Fruit fly (Drosophila melanogaster) whole organism, embryonic: ENCODE results near the gene CG11095.
A peak's percentile ranks its signal among the peaks of the same experiment; 100 is the strongest.

ENCODE experiments used
- Aef1 ChIP-seq: fragments of 200-800 bp; sonication (Bioruptor generic); IDR thresholded peaks from 3 replicates; pipeline ENCODE4 v1.3.6; 2022; ENCODE audit warnings: missing biosample characterization, missing genetic modification characterization
- CG10366 ChIP-seq: fragments of 200-800 bp; sonication (Bioruptor generic); IDR thresholded peaks from 2 replicates; pipeline ENCODE4 v1.3.6; 2022; ENCODE audit warnings: missing biosample characterization, missing genetic modification characterization
- CG10431 ChIP-seq: fragments of 200-800 bp; sonication (Bioruptor generic); optimal IDR thresholded peaks from 3 replicates; lab custom pipeline; 2018; ENCODE audit warnings: missing biosample characterization, mild to moderate bottlenecking, missing genetic modification characterization
- CG10565 ChIP-seq: fragments of 200-800 bp; sonication (Bioruptor generic); optimal IDR thresholded peaks from 3 replicates; lab custom pipeline; 2016; ENCODE audit warnings: missing biosample characterization, mild to moderate bottlenecking, missing genetic modification characterization
- CG10979 ChIP-seq: fragments of 200-800 bp; sonication (Bioruptor generic); optimal IDR thresholded peaks from 2 replicates; lab custom pipeline; 2018; ENCODE audit warnings: missing biosample characterization, mild to moderate bottlenecking, missing genetic modification characterization, moderate library complexity
- CG11723 ChIP-seq: fragments of 200-800 bp; sonication (Bioruptor generic); optimal IDR thresholded peaks from 2 replicates; lab custom pipeline; 2017; ENCODE audit warnings: missing biosample characterization, mild to moderate bottlenecking, missing genetic modification characterization
- CG12071 ChIP-seq: fragments of 200-800 bp; sonication (Bioruptor generic); optimal IDR thresholded peaks from 3 replicates; lab custom pipeline; 2018; ENCODE audit warnings: missing biosample characterization, mild to moderate bottlenecking, missing genetic modification characterization
- CG12769 ChIP-seq: fragments of 200-800 bp; sonication (Bioruptor generic); optimal IDR thresholded peaks from 2 replicates; lab custom pipeline; 2019; ENCODE audit warnings: missing biosample characterization, mild to moderate bottlenecking, missing genetic modification characterization, moderate library complexity
- CG13296 ChIP-seq: fragments of 200-800 bp; sonication (Bioruptor generic); optimal IDR thresholded peaks from 3 replicates; lab custom pipeline; 2018; ENCODE audit warnings: missing biosample characterization, mild to moderate bottlenecking, missing genetic modification characterization
- CG13424 ChIP-seq: fragments of 200-800 bp; sonication (Bioruptor generic); optimal IDR thresholded peaks from 2 replicates; lab custom pipeline; 2019; ENCODE audit warnings: missing biosample characterization, mild to moderate bottlenecking, missing genetic modification characterization, moderate library complexity
- CG15269 ChIP-seq: fragments of 200-800 bp; sonication (Bioruptor generic); optimal IDR thresholded peaks from 2 replicates; lab custom pipeline; 2018; ENCODE audit warnings: missing biosample characterization, mild to moderate bottlenecking, missing genetic modification characterization, moderate library complexity
- CG15514 ChIP-seq: fragments of 200-800 bp; sonication (Bioruptor generic); optimal IDR thresholded peaks from 3 replicates; lab custom pipeline; 2017; ENCODE audit warnings: missing biosample characterization, missing genetic modification characterization, mild to moderate bottlenecking, moderate library complexity, missing genetic modification reagents
- CG15601 ChIP-seq: fragments of 200-800 bp; sonication (Bioruptor generic); optimal IDR thresholded peaks from 3 replicates; lab custom pipeline; 2019; ENCODE audit warnings: missing biosample characterization, mild to moderate bottlenecking, missing genetic modification characterization, moderate library complexity
- CG1603 ChIP-seq: fragments of 200-800 bp; sonication (Bioruptor generic); optimal IDR thresholded peaks from 2 replicates; lab custom pipeline; 2019; ENCODE audit warnings: missing biosample characterization, mild to moderate bottlenecking, missing genetic modification characterization, moderate library complexity
- CG17359 ChIP-seq: fragments of 200-800 bp; sonication (Bioruptor generic); optimal IDR thresholded peaks from 3 replicates; lab custom pipeline; 2018; ENCODE audit warnings: missing biosample characterization, mild to moderate bottlenecking, missing genetic modification characterization, moderate library complexity
- CG17568 ChIP-seq: fragments of 200-800 bp; sonication (Bioruptor generic); optimal IDR thresholded peaks from 2 replicates; lab custom pipeline; 2018; ENCODE audit warnings: missing biosample characterization, mild to moderate bottlenecking, missing genetic modification characterization, moderate library complexity
- CG18476 ChIP-seq: fragments of 200-800 bp; sonication (Bioruptor generic); optimal IDR thresholded peaks from 2 replicates; lab custom pipeline; 2016; ENCODE audit warnings: missing biosample characterization, mild to moderate bottlenecking, missing genetic modification characterization
- CG18599 ChIP-seq: fragments of 200-800 bp; sonication (Bioruptor generic); optimal IDR thresholded peaks from 3 replicates; lab custom pipeline; 2017; ENCODE audit warnings: missing biosample characterization, missing genetic modification characterization, mild to moderate bottlenecking, moderate library complexity, missing genetic modification reagents
- CG6689 ChIP-seq: fragments of 200-800 bp; sonication (Bioruptor generic); IDR thresholded peaks from 2 replicates; pipeline ENCODE4 v1.3.6; 2022; ENCODE audit warnings: missing biosample characterization, missing genetic modification characterization
- CG7963 ChIP-seq: fragments of 200-800 bp; sonication (Bioruptor generic); IDR thresholded peaks from 3 replicates; pipeline ENCODE4 v1.3.6; 2022; ENCODE audit warnings: missing biosample characterization, missing genetic modification characterization; ENCODE audit not compliant: partially characterized antibody
- CkIIα-i1 ChIP-seq: fragments of 200-800 bp; sonication (Bioruptor generic); IDR thresholded peaks from 2 replicates; pipeline ENCODE4 v1.3.6; 2022; ENCODE audit warnings: missing biosample characterization, missing genetic modification characterization
- Dek ChIP-seq: fragments of 200-800 bp; sonication (Bioruptor generic); optimal IDR thresholded peaks from 3 replicates; lab custom pipeline; 2019; ENCODE audit warnings: missing biosample characterization, mild to moderate bottlenecking, missing genetic modification characterization, moderate library complexity
- Dfd ChIP-seq, 2 experiments: fragments of >200 bp; optimal IDR thresholded peaks; 2 replicates each; lab custom pipeline; 2017; ENCODE audit warnings: missing biosample characterization in 2 of 2, missing genetic modification characterization in 2 of 2
- E2f2 ChIP-seq: fragments of 200-800 bp; sonication (Bioruptor generic); IDR thresholded peaks from 2 replicates; pipeline ENCODE4 v1.3.6; 2022; ENCODE audit warnings: missing biosample characterization, missing genetic modification characterization
- H15 ChIP-seq: fragments of 200-800 bp; sonication (Bioruptor generic); IDR thresholded peaks from 3 replicates; pipeline ENCODE4 v1.3.6; 2022; ENCODE audit warnings: missing biosample characterization, missing genetic modification characterization
- HLH3B ChIP-seq: fragments of 200-800 bp; sonication (Bioruptor generic); IDR thresholded peaks from 2 replicates; pipeline ENCODE4 v1.3.6; 2022; ENCODE audit warnings: missing biosample characterization, missing genetic modification characterization
- NK7.1 ChIP-seq: fragments of 200-800 bp; sonication (Bioruptor generic); optimal IDR thresholded peaks from 3 replicates; lab custom pipeline; 2016; ENCODE audit warnings: missing biosample characterization, missing genetic modification characterization
- Oli ChIP-seq: fragments of 200-800 bp; sonication (Bioruptor generic); optimal IDR thresholded peaks from 2 replicates; lab custom pipeline; 2018; ENCODE audit warnings: missing biosample characterization, mild to moderate bottlenecking, missing genetic modification characterization, moderate library complexity
- Side ChIP-seq: fragments of 200-800 bp; sonication (Bioruptor generic); optimal IDR thresholded peaks from 2 replicates; lab custom pipeline; 2016; ENCODE audit warnings: missing biosample characterization, missing genetic modification characterization
- Xbp1 ChIP-seq: fragments of 200-800 bp; sonication (Bioruptor generic); optimal IDR thresholded peaks from 3 replicates; lab custom pipeline; 2016; ENCODE audit warnings: missing biosample characterization, mild to moderate bottlenecking, missing genetic modification characterization
- da ChIP-seq: fragments of 200-800 bp; sonication (Bioruptor generic); optimal IDR thresholded peaks from 2 replicates; lab custom pipeline; 2016; ENCODE audit warnings: missing biosample characterization, missing genetic modification characterization
- dm ChIP-seq: fragments of 200-800 bp; sonication (Bioruptor generic); optimal IDR thresholded peaks from 3 replicates; lab custom pipeline; 2016; ENCODE audit warnings: missing biosample characterization, missing genetic modification characterization
- dmrt99B ChIP-seq: fragments of 200-800 bp; sonication (Bioruptor generic); optimal IDR thresholded peaks from 2 replicates; lab custom pipeline; 2018; ENCODE audit warnings: missing biosample characterization, mild to moderate bottlenecking, missing genetic modification characterization, moderate library complexity
- ftz-f1 ChIP-seq: fragments of 200-800 bp; sonication (Bioruptor generic); optimal IDR thresholded peaks from 2 replicates; lab custom pipeline; 2016; ENCODE audit warnings: missing biosample characterization, missing genetic modification characterization
- gfzf ChIP-seq: fragments of 200-800 bp; sonication (Bioruptor generic); optimal IDR thresholded peaks from 2 replicates; lab custom pipeline; 2016; ENCODE audit warnings: missing biosample characterization, mild to moderate bottlenecking, missing genetic modification characterization, moderate library complexity
- hkb ChIP-seq, 2 experiments: fragments of 200-800 bp in 1 of 2; fragments of >200 bp in 1 of 2; sonication (Bioruptor generic) in 1 of 2; IDR thresholded peaks in 1 of 2; optimal IDR thresholded peaks in 1 of 2; 2 replicates each; pipeline versions ENCODE4 v1.3.6 to Lab custom; 2017 to 2022; ENCODE audit warnings: missing biosample characterization in 1 of 2, missing genetic modification characterization in 1 of 2
- lilli ChIP-seq: fragments of 200-800 bp; sonication (Bioruptor generic); optimal IDR thresholded peaks from 3 replicates; lab custom pipeline; 2016; ENCODE audit warnings: missing biosample characterization, missing genetic modification characterization
- nerfin-2 ChIP-seq: fragments of 200-800 bp; sonication (Bioruptor generic); IDR thresholded peaks from 2 replicates; pipeline ENCODE4 v1.3.6; 2022; ENCODE audit warnings: missing biosample characterization, missing genetic modification characterization; ENCODE audit not compliant: partially characterized antibody
- phol ChIP-seq: fragments of 200-800 bp; sonication (Bioruptor generic); optimal IDR thresholded peaks from 3 replicates; lab custom pipeline; 2018; ENCODE audit warnings: missing biosample characterization, mild to moderate bottlenecking, missing genetic modification characterization, moderate library complexity
- pum ChIP-seq: fragments of 200-800 bp; sonication (Bioruptor generic); optimal IDR thresholded peaks from 2 replicates; lab custom pipeline; 2016; ENCODE audit warnings: missing biosample characterization, missing genetic modification characterization
- pzg ChIP-seq: fragments of 200-800 bp; sonication (Bioruptor generic); optimal IDR thresholded peaks from 3 replicates; lab custom pipeline; 2018; ENCODE audit warnings: missing biosample characterization, mild to moderate bottlenecking, missing genetic modification characterization, moderate library complexity
- repo ChIP-seq: fragments of 200-800 bp; sonication (Bioruptor generic); optimal IDR thresholded peaks from 2 replicates; lab custom pipeline; 2016; ENCODE audit warnings: missing biosample characterization, missing genetic modification characterization
- ro ChIP-seq: fragments of 200-800 bp; sonication (Bioruptor generic); IDR thresholded peaks from 2 replicates; pipeline ENCODE4 v1.3.6; 2022; ENCODE audit warnings: missing biosample characterization, missing genetic modification characterization
- schlank ChIP-seq: fragments of 200-800 bp; sonication (Bioruptor generic); optimal IDR thresholded peaks from 2 replicates; lab custom pipeline; 2018; ENCODE audit warnings: missing biosample characterization, mild to moderate bottlenecking, missing genetic modification characterization
- sim ChIP-seq: fragments of 200-800 bp; sonication (Bioruptor generic); IDR thresholded peaks from 2 replicates; pipeline ENCODE4 v1.3.6; 2022; ENCODE audit warnings: missing biosample characterization, missing genetic modification characterization
- slou ChIP-seq: fragments of 200-800 bp; sonication (Bioruptor generic); optimal IDR thresholded peaks from 3 replicates; lab custom pipeline; 2016; ENCODE audit warnings: missing biosample characterization, missing genetic modification characterization
- zf30C ChIP-seq: fragments of 200-800 bp; sonication (Bioruptor generic); optimal IDR thresholded peaks from 3 replicates; lab custom pipeline; 2018; ENCODE audit warnings: missing biosample characterization, mild to moderate bottlenecking, missing genetic modification characterization

CG11095 gene

dm6 chrX:13783958-13784907 lies 27.3 kb upstream of the CG11095 start (continued):
- TF ChIP-seq schlank (tag; lab: Kevin White, UChicago), result no peak
- no peak for TF ChIP-seq slou
- TF ChIP-seq CG12071 (GFP tag; lab: Kevin White, UChicago), result no peak
- TF ChIP-seq CG17568 (GFP tag; lab: Kevin White, UChicago), result peak; percentile 25
- peak; percentile 10 for TF ChIP-seq CG11723
- no peak for TF ChIP-seq gfzf
- TF ChIP-seq repo, result peak; percentile 40
- no peak for TF ChIP-seq ro (GFP tag; lab: Robert Waterston, UW)
- TF ChIP-seq CG10565 (GFP tag; lab: Kevin White, UChicago), result no peak
- TF ChIP-seq CG15601 (tag; lab: Kevin White, UChicago), result peak; percentile 26
- TF ChIP-seq dm (GFP tag; lab: Kevin White, UChicago), result no peak
- no peak for TF ChIP-seq CG7963 (GFP tag; lab: Robert Waterston, UW)
- TF ChIP-seq nerfin-2 (GFP tag; lab: Robert Waterston, UW), result no peak
- peak; percentile 41 for TF ChIP-seq zf30C
- no peak for TF ChIP-seq pzg (GFP tag; lab: Kevin White, UChicago)
- TF ChIP-seq CG15514, result peak; percentile 18
- no peak for TF ChIP-seq Dfd (GFP tag; optimal IDR thresholded peaks at IDR 0.05; lab: Kevin White, UChicago)
- no peak for TF ChIP-seq da (GFP tag; lab: Kevin White, UChicago)
- TF ChIP-seq CG10979, result peak; percentile 74
- peak; percentile 69 for TF ChIP-seq Xbp1 (GFP tag; lab: Kevin White, UChicago)
- peak; percentile 12 for TF ChIP-seq ftz-f1
- no peak for TF ChIP-seq CG12769 (tag; lab: Kevin White, UChicago)
- TF ChIP-seq sim (GFP tag; lab: Robert Waterston, UW), result no peak
- peak; percentile 31; the same call in 1 of the 3 replicates for TF ChIP-seq Aef1 (GFP tag; lab: Robert Waterston, UW)
- TF ChIP-seq lilli, result peak; percentile 49
- no peak for TF ChIP-seq H15 (GFP tag; lab: Robert Waterston, UW)
- no peak for TF ChIP-seq E2f2 (GFP tag; lab: Robert Waterston, UW)
- TF ChIP-seq CG18599 (GFP tag; lab: Kevin White, UChicago), result peak; percentile 54
- no peak for TF ChIP-seq hkb (optimal IDR thresholded peaks at IDR 0.05; lab: Kevin White, UChicago)
- TF ChIP-seq hkb (GFP tag; IDR thresholded peaks at IDR 0.05; lab: Robert Waterston, UW), result peak; percentile 59
- peak; percentile 76 for TF ChIP-seq phol (tag; lab: Kevin White, UChicago)
- TF ChIP-seq CG10366 (GFP tag; lab: Robert Waterston, UW), result peak; percentile 21
- TF ChIP-seq CG13424 (tag; lab: Kevin White, UChicago), result peak; percentile 59
- TF ChIP-seq CG13296 (GFP tag; lab: Kevin White, UChicago), result peak; percentile 30
- peak; percentile 27 for TF ChIP-seq Dek (tag; lab: Kevin White, UChicago)
- no peak for TF ChIP-seq NK7.1
- peak; percentile 28 for TF ChIP-seq CG18476 (GFP tag; lab: Kevin White, UChicago)
- 0 out of 2 replicates have a peak, but pooled peaks have one; percentile 30 for TF ChIP-seq CG6689 (GFP tag; lab: Robert Waterston, UW)
- TF ChIP-seq Oli, result peak; percentile 76
- no peak for TF ChIP-seq CG1603 (tag; lab: Kevin White, UChicago)
- TF ChIP-seq CG10431 (GFP tag; lab: Kevin White, UChicago), result peak; percentile 27
- no peak for TF ChIP-seq Side (GFP tag; lab: Kevin White, UChicago)
- no peak for TF ChIP-seq CkIIα-i1 (GFP tag; lab: Robert Waterston, UW)
- TF ChIP-seq CG15269 (tag; lab: Kevin White, UChicago), result peak; percentile 61
- peak; percentile 81 for TF ChIP-seq dmrt99B
- TF ChIP-seq pum (GFP tag; lab: Kevin White, UChicago), result peak; percentile 44
- TF ChIP-seq HLH3B (GFP tag; lab: Robert Waterston, UW), result peak; percentile 45; the same call in 1 of the 2 replicates
- peak; percentile 78 for TF ChIP-seq CG17359 (tag; lab: Kevin White, UChicago)
